Worm (Caenorhabditis elegans) whole organism, L2 larva: ENCODE data around the gene F38A1.6.

Experiments used
- ZK546.5 ChIP-seq: sonication (generic microtip); optimal IDR thresholded peaks from 2 replicates; lab custom pipeline; 2017; ENCODE audit warnings: missing biosample characterization, missing genetic modification characterization
- alr-1 ChIP-seq: fragments of 150-350 bp; optimal IDR thresholded peaks from 2 replicates; lab custom pipeline; 2014; ENCODE audit warnings: missing biosample characterization, missing genetic modification characterization
- lsy-2 ChIP-seq, 2 experiments: fragments of 150-350 bp in 1 of 2; sonication (generic microtip) in 1 of 2; optimal IDR thresholded peaks; 2 replicates each; lab custom pipeline; 2014 to 2017; ENCODE audit warnings: missing biosample characterization in 2 of 2, missing genetic modification characterization in 2 of 2
- nhr-10 ChIP-seq: sonication (generic microtip); optimal IDR thresholded peaks from 2 replicates; lab custom pipeline; 2017; ENCODE audit warnings: missing biosample characterization, missing genetic modification characterization
- nhr-12 ChIP-seq: fragments of 150-350 bp; optimal IDR thresholded peaks from 2 replicates; lab custom pipeline; 2014; ENCODE audit warnings: missing biosample characterization, missing genetic modification characterization
- sma-9 ChIP-seq, 2 experiments: fragments of 150-350 bp in 1 of 2; sonication (generic microtip) in 1 of 2; optimal IDR thresholded peaks; 2 replicates each; lab custom pipeline; 2014 to 2016; ENCODE audit warnings: missing genetic modification characterization in 2 of 2, mild to moderate bottlenecking in 1 of 2, missing biosample characterization in 1 of 2, missing compliant biosample characterization in 1 of 2, missing genetic modification reagents in 1 of 2, moderate library complexity in 1 of 2
- snpc-4 ChIP-seq: fragments of 150-350 bp; optimal IDR thresholded peaks from 2 replicates; lab custom pipeline; 2014; ENCODE audit warnings: missing biosample characterization, missing genetic modification characterization
- unc-39 ChIP-seq: fragments of 150-350 bp; optimal IDR thresholded peaks from 2 replicates; lab custom pipeline; 2014; ENCODE audit warnings: missing biosample characterization, missing genetic modification characterization

ce11 chrIV:1266724-1267123 lies 15.1 kb downstream of the F38A1.6 start, which contains the start of gene clec-170:
- no peak for TF ChIP-seq ZK546.5 (tag; lab: Kevin White, UChicago)
- no peak for TF ChIP-seq nhr-12
- TF ChIP-seq sma-9 (GFP tag; optimal IDR thresholded peaks at IDR 0.05; lab: Kevin White, UChicago), result no peak
- no peak for TF ChIP-seq sma-9 (tag; optimal IDR thresholded peaks at IDR 0.05; lab: Kevin White, UChicago)
- no peak for TF ChIP-seq alr-1 (tag; lab: Kevin White, UChicago)
- TF ChIP-seq unc-39 (tag; lab: Kevin White, UChicago), result no peak
- no peak for TF ChIP-seq snpc-4 (tag; lab: Kevin White, UChicago)
- no peak for TF ChIP-seq lsy-2 (tag; optimal IDR thresholded peaks at IDR 0.05; lab: Kevin White, UChicago)
- no peak for TF ChIP-seq nhr-10 (tag; lab: Kevin White, UChicago)
